Fruit fly (Drosophila melanogaster) whole organism, prepupa: ENCODE data around the gene teq.

ENCODE experiments used
- CG31627 ChIP-seq: fragments of 200-800 bp; sonication (Bioruptor generic); optimal IDR thresholded peaks from 3 replicates; lab custom pipeline; 2016; ENCODE audit warnings: missing biosample characterization, missing genetic modification characterization
- CG34406 ChIP-seq: fragments of 200-800 bp; sonication (Bioruptor generic); optimal IDR thresholded peaks from 3 replicates; lab custom pipeline; 2016; ENCODE audit warnings: missing biosample characterization, missing genetic modification characterization
- Eip93F ChIP-seq: fragments of 200-800 bp; sonication (Bioruptor generic); optimal IDR thresholded peaks from 2 replicates; lab custom pipeline; 2016; ENCODE audit warnings: missing biosample characterization, mild to moderate bottlenecking, missing genetic modification characterization
- Ets21C ChIP-seq: fragments of 200-800 bp; sonication (Bioruptor generic); optimal IDR thresholded peaks from 3 replicates; lab custom pipeline; 2016; ENCODE audit warnings: missing biosample characterization, missing genetic modification characterization
- Hr39 ChIP-seq: fragments of 200-800 bp; sonication (Bioruptor generic); optimal IDR thresholded peaks from 2 replicates; lab custom pipeline; 2016; ENCODE audit warnings: missing biosample characterization, missing genetic modification characterization
- pdm3 ChIP-seq: fragments of 200-800 bp; sonication (Bioruptor generic); optimal IDR thresholded peaks from 3 replicates; lab custom pipeline; 2016; ENCODE audit warnings: missing biosample characterization, missing genetic modification characterization
- svp ChIP-seq: fragments of 200-800 bp; sonication (Bioruptor generic); peaks from one replicate; lab custom pipeline; 2016; ENCODE audit warnings: missing biosample characterization, missing genetic modification characterization

DNA sequence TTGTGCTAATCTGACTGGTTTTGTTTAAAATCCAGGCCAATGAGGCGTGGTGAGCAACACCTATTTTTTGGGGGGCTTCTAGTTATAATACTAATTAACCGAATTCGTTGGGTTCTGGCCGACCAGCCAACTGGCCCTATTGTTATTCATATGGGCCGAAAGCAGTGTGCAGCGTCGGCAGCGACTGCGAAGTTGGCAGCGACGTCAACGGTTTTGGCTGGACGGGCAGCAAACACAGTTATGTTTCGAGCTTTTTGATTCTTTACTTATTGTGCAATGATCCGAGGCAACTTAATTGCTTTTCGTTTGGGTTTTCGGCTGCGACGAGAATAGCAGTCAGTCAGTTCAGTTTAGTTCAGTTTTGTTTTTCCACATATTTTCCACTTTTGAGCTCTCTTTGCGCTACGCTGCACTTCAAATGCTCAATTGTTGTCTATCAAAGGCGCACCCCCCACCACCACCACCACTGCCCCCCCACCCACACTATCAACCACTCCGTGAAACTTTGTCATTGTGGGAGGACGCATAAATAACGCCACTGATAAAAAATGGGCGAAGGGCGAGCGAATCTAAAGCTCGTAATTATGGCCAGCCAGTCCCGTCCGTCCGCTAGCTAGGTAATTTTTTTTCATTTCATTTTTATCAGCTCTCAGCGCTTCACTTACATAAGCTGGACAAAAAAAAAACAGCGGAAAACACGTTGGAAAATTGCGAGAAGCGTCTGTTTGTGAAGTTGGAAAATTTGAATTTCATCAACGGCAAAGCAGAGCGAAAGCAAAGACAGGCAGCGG is 51.8 kb downstream of the teq start:
- TF ChIP-seq CG34406 (GFP tag; lab: Kevin White, UChicago) (no peak), CG31627 (no peak), Ets21C (GFP tag; lab: Kevin White, UChicago) (no peak), Eip93F (GFP tag; lab: Kevin White, UChicago) (no peak), Hr39 (no peak), svp (GFP tag; lab: Kevin White, UChicago) (no peak), pdm3 (GFP tag; lab: Kevin White, UChicago) (no peak)
